Worm (Caenorhabditis elegans): ENCODE measurements around the gene Y51H7BR.4.

Gene Y51H7BR.4

ce11 chrII:1567646-1568045 lies 38.5 kb downstream of the Y51H7BR.4 start, which contains the start of gene K05F6.8:
Gene K05F6.8 (minus strand): TSS chrII:1567746.
- TF ChIP-seq nhr-48 (tag; optimal IDR thresholded peaks at IDR 0.05) (no peak), ztf-7 (tag; optimal IDR thresholded peaks at IDR 0.05) (no peak), madf-9 (GFP tag; conservative IDR thresholded peaks at IDR 0.05) (no peak), unc-39 (tag; optimal IDR thresholded peaks at IDR 0.05) (no peak), ceh-20 (GFP tag; IDR thresholded peaks at IDR 0.05) (no peak), unc-130 (GFP tag; optimal IDR thresholded peaks at IDR 0.05) (no peak), snpc-1.2 (GFP tag; IDR thresholded peaks at IDR 0.05) (no peak), lin-13 (GFP tag; optimal IDR thresholded peaks at IDR 0.05) (no peak), F37D6.2 (tag; optimal IDR thresholded peaks at IDR 0.05) (no peak), daf-8 (GFP tag; IDR thresholded peaks at IDR 0.05) (no peak), zip-11 (GFP tag; IDR thresholded peaks at IDR 0.05) (no peak), F10B5.3 (tag; optimal IDR thresholded peaks at IDR 0.05) (no peak), nhr-10 (tag; optimal IDR thresholded peaks at IDR 0.05) (no peak), nhr-25 (tag; optimal IDR thresholded peaks at IDR 0.05; ENCODE audit: borderline replicate concordance, insufficient read depth) (no peak), dmd-8 (GFP tag; IDR thresholded peaks at IDR 0.05) (no peak)

ce11 chrII:1568214-1568613 lies 39.1 kb downstream of the Y51H7BR.4 start, which contains the start of gene fbxb-49:
Gene fbxb-49 (plus strand): TSS chrII:1568514.
- TF ChIP-seq aha-1 (tag) (peak; percentile 71), F26F4.8 (GFP tag; conservative IDR thresholded peaks at IDR 0.05) (no peak)

ce11 chrII:1571032-1571431 lies 41.9 kb downstream of the Y51H7BR.4 start, which contains the start of gene fbxb-46:
Gene fbxb-46 (minus strand): TSS chrII:1571132.
- no peak for TF ChIP-seq spr-3 (GFP tag; optimal IDR thresholded peaks at IDR 0.05)

- TF ChIP-seq daf-16 (GFP tag; optimal IDR thresholded peaks at IDR 0.05) (no peak), daf-16 (tag; optimal IDR thresholded peaks at IDR 0.05) (no peak), pha-4 (GFP tag; IDR thresholded peaks at IDR 0.05) (no peak), pha-4 (tag; optimal IDR thresholded peaks at IDR 0.05) (no peak)
Measured at ce11 chrII:1576030-1576429, 46.9 kb downstream of the Y51H7BR.4 start, which contains the start of gene K05F6.10. Gene K05F6.10 (minus strand): TSS chrII:1576130.

ce11 chrII:1576772-1577171 lies 47.6 kb downstream of the Y51H7BR.4 start:
- TF ChIP-seq daf-19 (GFP tag; conservative IDR thresholded peaks at IDR 0.05) (no peak), nhr-28 (tag; optimal IDR thresholded peaks at IDR 0.05) (peak; percentile 70), dmd-6 (GFP tag; IDR thresholded peaks at IDR 0.05) (peak; percentile 79), lin-1 (GFP tag; IDR thresholded peaks at IDR 0.05) (no peak), pqm-1 (tag; optimal IDR thresholded peaks at IDR 0.05) (peak; percentile 92), hlh-11 (tag; optimal IDR thresholded peaks at IDR 0.05) (peak; percentile 30)

- TF ChIP-seq nhr-237 (tag; optimal IDR thresholded peaks at IDR 0.05) (no peak), hlh-11 (tag; optimal IDR thresholded peaks at IDR 0.05) (peak; percentile 16), nhr-28 (tag; optimal IDR thresholded peaks at IDR 0.05) (peak; percentile 28)
Measured at ce11 chrII:1579886-1580285, 50.7 kb downstream of the Y51H7BR.4 start, which contains the start of gene math-38. Gene math-38 (minus strand): TSS chrII:1579986.

- TF ChIP-seq nhr-48 (tag; optimal IDR thresholded peaks at IDR 0.05) = no peak
- no peak for TF ChIP-seq dpl-1 (GFP tag; optimal IDR thresholded peaks at IDR 0.05)
- no peak for TF ChIP-seq unc-130 (GFP tag; optimal IDR thresholded peaks at IDR 0.05)
- no peak for TF ChIP-seq lin-1 (GFP tag; IDR thresholded peaks at IDR 0.05)
- TF ChIP-seq ceh-32 (tag; optimal IDR thresholded peaks at IDR 0.05; ENCODE audit: poor library complexity) = no peak
Measured at ce11 chrII:1584140-1584539, 55.0 kb downstream of the Y51H7BR.4 start, which contains the start of gene clec-21. Gene clec-21 (minus strand): TSS chrII:1584240.
